Fruit fly (Drosophila melanogaster): ENCODE data around the gene htl.

dm6 chr3R:18072982-18073381 lies 20.2 kb upstream of the htl start:
- no peak for TF ChIP-seq tai (GFP tag; optimal IDR thresholded peaks at IDR 0.05)
- no peak for TF ChIP-seq br (GFP tag; optimal IDR thresholded peaks at IDR 0.05)
- TF ChIP-seq lola (GFP tag; optimal IDR thresholded peaks at IDR 0.05): no peak
- TF ChIP-seq pan (optimal IDR thresholded peaks at IDR 0.05): no peak

All from whole organism, wandering third instar larva.